Worm (Caenorhabditis elegans) whole organism, mixed stage, embryonic: ENCODE measurements around the gene D1086.3.
"Not testable (repeated sequence)": the region's sequence is repeated elsewhere in the genome, so short reads cannot be mapped to it uniquely, and the experiment has no call there.

Source experiments
- ces-1 ChIP-seq: fragments of 150-350 bp; optimal IDR thresholded peaks from 2 replicates; lab custom pipeline; 2014; ENCODE audit warnings: missing biosample characterization, missing genetic modification reagents, missing genetic modification characterization
- elt-1 ChIP-seq: sonication (generic microtip); optimal IDR thresholded peaks from 2 replicates; lab custom pipeline; 2017; ENCODE audit warnings: missing genetic modification characterization, mild to moderate bottlenecking, missing compliant biosample characterization, antibody characterized with exemption, moderate library complexity, borderline replicate concordance; ENCODE audit not compliant: insufficient read depth
- mab-5 ChIP-seq: fragments of 150-350 bp; optimal IDR thresholded peaks from 2 replicates; lab custom pipeline; 2014; ENCODE audit warnings: missing biosample characterization, missing genetic modification characterization
- mep-1 ChIP-seq: fragments of 150-350 bp; optimal IDR thresholded peaks from 2 replicates; lab custom pipeline; 2017; ENCODE audit warnings: missing biosample characterization, missing genetic modification reagents, missing genetic modification characterization, inconsistent platforms
- nhr-12 ChIP-seq: fragments of 150-350 bp; optimal IDR thresholded peaks from 2 replicates; lab custom pipeline; 2014; ENCODE audit warnings: missing biosample characterization, missing genetic modification characterization
- nhr-237 ChIP-seq: fragments of 150-350 bp; optimal IDR thresholded peaks from 2 replicates; lab custom pipeline; 2014; ENCODE audit warnings: missing biosample characterization, missing genetic modification characterization
- pha-4 ChIP-seq: fragments of 150-350 bp; optimal IDR thresholded peaks from 2 replicates; lab custom pipeline; 2018; ENCODE audit warnings: missing biosample characterization, missing genetic modification reagents, missing genetic modification characterization
- snpc-4 ChIP-seq: fragments of 150-350 bp; optimal IDR thresholded peaks from 2 replicates; lab custom pipeline; 2014; ENCODE audit warnings: missing biosample characterization, missing genetic modification characterization
- sptf-1 ChIP-seq: sonication (generic microtip); optimal IDR thresholded peaks from 2 replicates; lab custom pipeline; 2017; ENCODE audit warnings: mild to moderate bottlenecking, missing genetic modification characterization, moderate library complexity, missing compliant biosample characterization
- unc-120 ChIP-seq: sonication (generic microtip); optimal IDR thresholded peaks from 2 replicates; lab custom pipeline; 2017; ENCODE audit warnings: missing genetic modification characterization, missing compliant biosample characterization; ENCODE audit not compliant: poor library complexity, severe bottlenecking
- unc-62 ChIP-seq: fragments of 150-350 bp; optimal IDR thresholded peaks from 2 replicates; lab custom pipeline; 2014; ENCODE audit warnings: missing biosample characterization, missing genetic modification reagents, missing genetic modification characterization
- ztf-11 ChIP-seq: fragments of 150-350 bp; optimal IDR thresholded peaks from 2 replicates; lab custom pipeline; 2014; ENCODE audit warnings: missing biosample characterization, missing genetic modification characterization

DNA sequence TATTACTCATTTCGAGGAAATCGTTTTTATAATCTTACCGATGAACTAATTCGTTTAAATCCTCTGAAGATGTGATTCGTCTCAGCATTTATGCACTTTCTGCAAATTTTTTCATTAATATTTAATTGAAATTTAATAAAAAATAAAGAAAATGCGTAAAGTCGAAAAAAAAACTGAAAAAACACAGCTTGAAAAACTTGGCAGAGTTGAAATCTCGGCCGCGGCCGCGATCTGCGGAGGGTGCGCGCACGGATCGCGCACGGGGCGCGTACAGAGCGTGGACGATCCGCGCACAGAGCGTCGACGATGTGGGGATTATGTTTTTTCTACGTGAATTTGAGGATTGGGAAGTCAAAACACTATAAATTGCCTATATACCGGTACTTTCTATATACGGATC lies 45.2 kb downstream of the D1086.3 start, which contains the start of gene AH10.4:
- TF ChIP-seq ces-1 (GFP tag; lab: Kevin White, UChicago); unc-120 (tag; lab: Kevin White, UChicago); nhr-237 (tag; lab: Kevin White, UChicago); snpc-4 (tag; lab: Kevin White, UChicago); ztf-11 (tag; lab: Kevin White, UChicago); unc-62 (GFP tag; lab: Kevin White, UChicago); sptf-1 (tag; lab: Kevin White, UChicago); pha-4 (tag; lab: Kevin White, UChicago); mab-5 (tag; lab: Kevin White, UChicago); mep-1 (tag; lab: Kevin White, UChicago); nhr-12 (tag; lab: Kevin White, UChicago); elt-1 (tag; lab: Kevin White, UChicago): not testable (repeated sequence)
